Worm (Caenorhabditis elegans): ENCODE data around the gene ife-4.

ife-4 gene

DNA sequence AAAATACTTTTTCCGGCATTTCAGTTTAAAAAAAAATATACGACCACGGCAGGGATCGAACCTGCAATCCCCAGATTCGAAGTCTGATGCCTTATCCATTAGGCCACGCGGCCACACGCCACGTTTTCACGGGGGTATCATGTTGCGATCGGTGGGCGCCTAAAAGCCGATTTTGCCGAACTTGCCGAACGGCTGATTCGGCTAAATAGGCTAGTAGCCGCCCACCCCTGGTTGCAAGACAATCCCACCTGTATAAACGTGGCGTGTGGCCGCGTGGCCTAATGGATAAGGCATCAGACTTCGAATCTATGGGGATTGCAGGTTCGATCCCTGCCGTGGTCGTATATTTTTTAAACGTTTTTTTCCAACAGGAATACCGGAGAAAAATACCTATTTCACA, 14.9 kb upstream of the ife-4 start (continued):
- TF ChIP-seq hmg-20 (GFP tag; IDR thresholded peaks at IDR 0.05) (no peak), dpl-1 (GFP tag; optimal IDR thresholded peaks at IDR 0.05) (no peak), mes-4 (tag; optimal IDR thresholded peaks at IDR 0.05) (no peak), athp-1 (tag; optimal IDR thresholded peaks at IDR 0.05) (no peak), madf-8 (GFP tag; conservative IDR thresholded peaks at IDR 0.05) (no peak), ztf-6 (GFP tag; IDR thresholded peaks at IDR 0.05) (no peak), F49E8.2 (tag; optimal IDR thresholded peaks at IDR 0.05; ENCODE audit: insufficient read depth) (no peak), ceh-79 (tag; optimal IDR thresholded peaks at IDR 0.05) (no peak), bed-2 (GFP tag; IDR thresholded peaks at IDR 0.05) (no peak), Y56A3A.18 (GFP tag; IDR thresholded peaks at IDR 0.05) (no peak), mcd-1 (GFP tag; IDR thresholded peaks at IDR 0.05) (no peak), ztf-22 (GFP tag; optimal IDR thresholded peaks at IDR 0.05) (no peak), ZK185.1 (tag; optimal IDR thresholded peaks at IDR 0.05; ENCODE audit: poor library complexity, severe bottlenecking) (no peak), nfyb-1 (GFP tag; IDR thresholded peaks at IDR 0.05) (no peak), sea-2 (GFP tag; IDR thresholded peaks at IDR 0.05) (no peak), gei-17 (GFP tag; optimal IDR thresholded peaks at IDR 0.05) (no peak), egl-44 (GFP tag; IDR thresholded peaks at IDR 0.05) (no peak), nhr-80 (tag; optimal IDR thresholded peaks at IDR 0.05) (no peak), chd-7 (tag; optimal IDR thresholded peaks at IDR 0.05) (no peak), somi-1 (GFP tag; optimal IDR thresholded peaks at IDR 0.05) (no peak), madf-3 (GFP tag; IDR thresholded peaks at IDR 0.05) (no peak), let-607 (tag; optimal IDR thresholded peaks at IDR 0.05) (no peak), nfya-2 (GFP tag; IDR thresholded peaks at IDR 0.05) (no peak), nhr-179 (tag; optimal IDR thresholded peaks at IDR 0.05) (no peak), hlh-26 (GFP tag; conservative IDR thresholded peaks at IDR 0.05) (no peak), ekl-4 (GFP tag; IDR thresholded peaks at IDR 0.05) (0 out of 2 replicates have a peak, but pooled peaks have one; percentile 39), akir-1 (GFP tag; optimal IDR thresholded peaks at IDR 0.05) (no peak), K11D2.4 (GFP tag; IDR thresholded peaks at IDR 0.05) (no peak), die-1 (tag; optimal IDR thresholded peaks at IDR 0.05) (no peak), Y53F4B.3 (GFP tag; IDR thresholded peaks at IDR 0.05) (no peak), hmg-1.2 (GFP tag; IDR thresholded peaks at IDR 0.05) (peak; percentile 30), pbrm-1 (GFP tag; IDR thresholded peaks at IDR 0.05) (peak; percentile 49; the same call in 1 of the 2 replicates), rec-8 (tag; optimal IDR thresholded peaks at IDR 0.05) (no peak), ceh-27 (GFP tag; optimal IDR thresholded peaks at IDR 0.05) (no peak), B0336.3 (GFP tag; IDR thresholded peaks at IDR 0.05) (no peak), ztf-28 (GFP tag; IDR thresholded peaks at IDR 0.05) (no peak), ceh-100 (GFP tag; IDR thresholded peaks at IDR 0.05) (0 out of 2 replicates have a peak, but pooled peaks have one; percentile 20), attf-3 (GFP tag; conservative IDR thresholded peaks at IDR 0.05) (no peak), mel-28 (tag; optimal IDR thresholded peaks at IDR 0.05; ENCODE audit: borderline replicate concordance) (no peak), F55B11.4 (tag; optimal IDR thresholded peaks at IDR 0.05; ENCODE audit: borderline replicate concordance, insufficient read depth) (no peak), cebp-2 (GFP tag; IDR thresholded peaks at IDR 0.05) (0 out of 2 replicates have a peak, but pooled peaks have one; percentile 45), Y79H2A.3 (GFP tag; conservative IDR thresholded peaks at IDR 0.05) (no peak), F52B5.7 (tag; optimal IDR thresholded peaks at IDR 0.05) (no peak), nhr-120 (GFP tag; IDR thresholded peaks at IDR 0.05) (no peak), Y95B8A.8 (GFP tag; IDR thresholded peaks at IDR 0.05) (0 out of 2 replicates have a peak, but pooled peaks have one; percentile 33), lin-35 (GFP tag; optimal IDR thresholded peaks at IDR 0.05) (no peak), tbp1 (GFP tag; optimal IDR thresholded peaks at IDR 0.05) (peak; percentile 74), D2030.7 (GFP tag; IDR thresholded peaks at IDR 0.05) (no peak), B0261.1 (tag; optimal IDR thresholded peaks at IDR 0.05) (no peak)
